Fruit fly (Drosophila melanogaster) whole organism: ENCODE measurements around the gene CG5681.

Source experiments
- CG8478 ChIP-seq: fragments of >200 bp; optimal IDR thresholded peaks from 2 replicates; lab custom pipeline; 2018; ENCODE audit warnings: inconsistent platforms
- Dll ChIP-seq: fragments of >200 bp; optimal IDR thresholded peaks from 2 replicates; lab custom pipeline; 2017
- EcR ChIP-seq, 2 experiments: fragments of >200 bp; optimal IDR thresholded peaks; 2 replicates each; lab custom pipeline; 2017; ENCODE audit warnings: missing biosample characterization in 2 of 2, missing genetic modification characterization in 2 of 2, missing genetic modification reagents in 2 of 2
- pan ChIP-seq: fragments of >200 bp; optimal IDR thresholded peaks from 2 replicates; lab custom pipeline; 2017
- psq ChIP-seq: fragments of >200 bp; optimal IDR thresholded peaks from 2 replicates; lab custom pipeline; 2017
- usp ChIP-seq: fragments of >200 bp; optimal IDR thresholded peaks from 2 replicates; lab custom pipeline; 2017; ENCODE audit warnings: missing biosample characterization, missing genetic modification characterization, mixed read lengths

The CG5681 gene

DNA sequence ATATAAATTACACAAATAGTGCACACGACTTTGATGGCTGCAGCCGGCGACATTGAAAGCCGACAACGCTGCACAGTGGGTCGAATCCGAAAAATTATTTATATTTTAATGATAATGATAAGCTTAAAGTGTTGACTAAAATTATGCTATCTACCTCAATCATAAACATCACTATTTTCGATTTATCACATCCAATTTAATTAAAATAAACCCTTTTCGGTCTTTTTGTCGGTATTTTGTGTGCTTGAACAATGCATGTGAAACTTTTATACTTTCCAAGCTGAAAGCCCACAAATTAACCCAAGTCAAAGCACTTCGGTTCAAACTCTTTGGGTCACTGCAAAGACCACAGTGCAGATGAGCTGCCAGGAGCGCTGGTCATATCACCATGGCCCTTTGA, 19.3 kb downstream of the CG5681 start:
- no peak for TF ChIP-seq Dll (lab: Kevin White, UChicago)
- TF ChIP-seq EcR (GFP tag; optimal IDR thresholded peaks at IDR 0.05; lab: Kevin White, UChicago), result no peak

DNA sequence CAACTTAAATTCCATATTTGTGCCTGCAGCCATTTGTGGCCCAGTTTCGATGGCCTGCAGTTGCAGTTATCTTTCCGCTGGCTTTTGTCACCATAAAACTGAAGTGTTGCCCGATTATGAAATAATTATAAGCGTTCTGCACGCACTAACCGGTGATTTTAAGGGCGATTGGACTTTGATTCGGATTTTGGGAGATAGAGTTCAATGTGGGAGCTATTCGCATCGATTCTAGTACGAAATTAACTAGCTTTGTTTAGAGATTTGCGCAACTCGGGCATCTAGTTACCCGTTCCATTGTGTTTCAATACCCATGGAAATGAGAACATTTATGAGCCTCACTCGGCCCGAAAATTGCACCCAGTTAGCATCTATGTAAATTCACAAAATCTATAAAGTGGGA, 20.1 kb downstream of the CG5681 start, which contains the start of gene CG5693:
TSS of gene CG5693 (plus strand) at position 301 of the 400 bp plus-strand sequence.
- TF ChIP-seq CG8478 (lab: Kevin White, UChicago), result no peak
- TF ChIP-seq psq (lab: Kevin White, UChicago), result no peak
- no peak for TF ChIP-seq Dll (lab: Kevin White, UChicago)
- no peak for TF ChIP-seq EcR (GFP tag; optimal IDR thresholded peaks at IDR 0.05; lab: Kevin White, UChicago)
- no peak for TF ChIP-seq pan (lab: Kevin White, UChicago)
- TF ChIP-seq usp (GFP tag; lab: Kevin White, UChicago), result no peak

DNA sequence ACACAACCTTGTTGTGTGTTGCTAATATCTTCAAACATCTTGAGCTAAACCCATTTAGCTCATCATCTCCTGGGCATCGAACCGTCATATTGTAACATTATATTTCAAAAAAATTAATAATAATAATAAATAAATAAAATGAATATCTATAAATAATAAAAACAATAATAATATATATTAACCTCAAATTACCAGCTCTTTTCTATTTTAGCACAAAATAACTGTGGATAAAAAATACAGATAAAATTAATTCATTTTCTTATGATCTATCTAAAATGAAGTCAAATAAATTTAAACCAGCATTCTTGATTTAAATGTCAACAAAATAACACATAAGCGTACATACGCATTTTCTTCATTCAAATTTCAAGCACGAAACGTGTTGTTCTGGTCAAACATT, 20.9 kb downstream of the CG5681 start, which contains the start of gene CG42659:
TSS of gene CG42659 (plus strand) at position 301 of the 400 bp plus-strand sequence.
- TF ChIP-seq Dll (lab: Kevin White, UChicago), result no peak
- TF ChIP-seq EcR (GFP tag; optimal IDR thresholded peaks at IDR 0.05; lab: Kevin White, UChicago), result no peak
- no peak for TF ChIP-seq CG8478 (lab: Kevin White, UChicago)

DNA sequence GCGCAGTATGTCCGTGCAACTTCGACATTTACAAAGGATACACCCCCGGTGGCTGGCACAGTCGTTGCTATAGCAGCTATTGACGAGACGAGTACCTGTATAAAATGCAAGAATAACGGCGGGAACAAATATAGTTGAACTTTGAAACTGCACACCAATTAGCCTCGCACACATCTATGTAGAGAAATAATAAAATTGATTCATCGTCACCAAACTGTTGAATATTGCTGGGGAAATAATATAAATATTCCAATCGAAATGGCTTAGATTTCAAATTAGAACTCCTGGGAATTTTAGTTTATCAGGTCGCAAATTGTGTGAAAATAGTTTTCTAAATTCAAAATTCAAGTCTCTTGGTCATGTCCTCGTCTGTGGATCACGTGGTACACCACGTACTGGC, 21.4 kb downstream of the CG5681 start, which contains the start of the genes CG42634 and CG42635:
TSS of gene CG42634 (plus strand) at position 301 of the 400 bp plus-strand sequence.
TSS of gene CG42635 (plus strand) at position 301 of the 400 bp plus-strand sequence.
- TF ChIP-seq Dll (lab: Kevin White, UChicago) (no peak), EcR (GFP tag; optimal IDR thresholded peaks at IDR 0.05; lab: Kevin White, UChicago) (no peak), pan (lab: Kevin White, UChicago) (no peak)

DNA sequence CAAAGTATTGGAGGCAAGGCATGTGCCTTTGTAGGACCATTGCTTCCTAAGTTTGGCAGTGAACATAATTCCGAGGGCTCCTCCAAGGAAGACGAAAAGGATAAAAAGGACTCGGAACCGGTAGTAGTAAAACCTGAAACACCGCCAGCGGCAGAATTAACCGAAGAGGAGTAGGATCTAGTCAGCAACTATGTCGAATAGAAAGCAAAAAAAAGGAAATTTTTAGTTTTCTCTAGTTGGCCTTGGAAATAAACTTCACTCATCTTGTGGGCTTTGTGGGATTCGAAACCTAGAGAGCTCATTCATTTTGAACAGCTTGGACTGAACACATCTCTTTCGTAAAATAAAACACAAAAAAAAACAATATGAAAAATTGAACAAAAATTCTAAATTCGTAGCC, 22.5 kb downstream of the CG5681 start, which contains the start of gene CG31740:
TSS of gene CG31740 (plus strand) at position 301 of the 400 bp plus-strand sequence.
- TF ChIP-seq Dll (lab: Kevin White, UChicago), result no peak
- TF ChIP-seq psq (lab: Kevin White, UChicago), result no peak
- no peak for TF ChIP-seq CG8478 (lab: Kevin White, UChicago)
- TF ChIP-seq EcR (GFP tag; optimal IDR thresholded peaks at IDR 0.05; lab: Kevin White, UChicago), result no peak
- no peak for TF ChIP-seq pan (lab: Kevin White, UChicago)
- no peak for TF ChIP-seq usp (GFP tag; lab: Kevin White, UChicago)

DNA sequence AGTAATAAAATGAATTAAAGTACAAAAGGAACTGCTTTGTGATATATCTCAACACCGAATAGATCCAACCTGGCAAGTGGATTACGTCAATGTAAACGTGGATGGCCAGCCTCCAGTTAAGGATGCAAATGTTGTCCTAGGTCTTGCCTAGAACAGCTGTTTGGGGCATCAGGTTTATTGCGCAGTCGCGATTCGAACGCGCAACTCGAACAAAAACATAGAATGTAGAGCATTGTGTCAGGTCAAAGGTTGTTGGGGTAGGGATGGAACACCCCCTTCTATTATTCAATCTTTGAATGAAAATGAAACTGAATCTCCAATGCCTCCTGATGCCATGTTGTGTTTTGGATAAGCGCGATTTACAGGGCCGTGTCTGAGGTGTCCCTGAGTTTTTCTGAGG, 23.5 kb downstream of the CG5681 start:
- TF ChIP-seq pan (lab: Kevin White, UChicago) (no peak), EcR (GFP tag; optimal IDR thresholded peaks at IDR 0.05; lab: Kevin White, UChicago) (no peak)

DNA sequence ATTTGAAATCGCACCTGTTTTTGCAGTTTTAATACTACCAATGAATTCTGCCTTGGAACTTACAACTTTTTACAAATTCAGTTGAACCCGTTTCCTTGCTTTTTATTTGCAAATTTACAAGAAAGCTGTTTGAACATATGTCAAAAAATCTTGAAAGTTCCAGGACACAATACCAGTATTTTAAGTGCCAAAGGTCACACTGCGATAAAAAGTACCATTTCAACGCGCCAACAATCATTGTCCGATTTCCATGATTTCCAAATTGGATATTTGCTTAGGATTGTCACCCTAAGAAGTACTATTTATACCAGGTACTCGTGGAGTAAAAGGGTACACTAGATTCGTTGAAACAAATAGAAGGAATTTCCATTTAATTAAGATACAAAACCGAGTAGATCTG, 25.2 kb downstream of the CG5681 start, which contains the start of gene elfless:
TSS of gene elfless (minus strand) at position 101 of the 400 bp plus-strand sequence.
- no peak for TF ChIP-seq usp (GFP tag; lab: Kevin White, UChicago)
- no peak for TF ChIP-seq psq (lab: Kevin White, UChicago)

DNA sequence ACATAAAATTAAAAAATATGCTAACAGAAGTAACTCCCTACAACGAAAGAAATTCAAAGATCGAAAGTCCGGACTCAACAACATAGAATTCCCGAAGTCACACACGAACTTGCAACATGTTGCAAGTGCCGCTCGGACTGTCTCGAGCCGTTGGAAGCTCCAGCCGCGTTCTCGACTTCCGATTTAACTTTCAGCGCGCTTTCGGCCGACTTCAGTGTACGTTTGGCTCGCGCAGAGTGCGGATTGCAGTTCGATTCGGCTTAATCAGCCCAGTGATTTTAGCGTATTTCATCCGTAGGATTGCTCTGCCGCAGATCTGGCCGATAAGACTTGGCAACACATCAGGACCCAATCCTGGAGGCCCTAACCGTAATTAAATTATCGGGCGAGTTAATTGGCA, 26.0 kb downstream of the CG5681 start, which contains the start of gene rdo:
TSS of gene rdo (plus strand) at position 213 of the 400 bp plus-strand sequence.
- TF ChIP-seq CG8478 (lab: Kevin White, UChicago), result no peak
- no peak for TF ChIP-seq usp (GFP tag; lab: Kevin White, UChicago)
- no peak for TF ChIP-seq pan (lab: Kevin White, UChicago)
- no peak for TF ChIP-seq EcR (GFP tag; optimal IDR thresholded peaks at IDR 0.05; lab: Kevin White, UChicago)
- TF ChIP-seq psq (lab: Kevin White, UChicago), result no peak
- TF ChIP-seq Dll (lab: Kevin White, UChicago), result no peak

DNA sequence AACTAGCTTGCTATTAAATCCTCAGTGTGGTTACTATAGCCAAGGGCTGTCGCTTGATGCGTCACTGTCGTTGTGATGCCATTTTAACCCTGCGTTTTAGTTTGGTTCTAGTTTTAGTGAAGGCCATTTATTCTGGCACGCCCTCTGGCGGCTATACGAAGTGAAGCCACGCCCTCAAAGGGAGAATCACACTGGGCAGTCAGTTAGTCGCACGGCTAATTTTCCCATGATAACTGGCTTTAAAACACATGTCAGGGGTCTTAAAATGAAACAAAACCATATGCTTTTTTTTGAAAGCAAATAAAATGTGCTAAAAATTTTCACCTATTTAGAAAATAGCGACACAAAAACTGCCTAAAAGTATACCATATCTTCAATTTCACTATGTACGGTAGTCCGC, 46.5 kb downstream of the CG5681 start:
- TF ChIP-seq pan (lab: Kevin White, UChicago), result no peak
- no peak for TF ChIP-seq EcR (GFP tag; optimal IDR thresholded peaks at IDR 0.05; lab: Kevin White, UChicago)
- TF ChIP-seq psq (lab: Kevin White, UChicago), result no peak
- TF ChIP-seq Dll (lab: Kevin White, UChicago), result no peak
